Fruit fly (Drosophila melanogaster) whole organism, prepupa: ENCODE results near the gene CG46467.

Source experiments
- Blimp-1 ChIP-seq: fragments of 200-800 bp; sonication (Bioruptor generic); optimal IDR thresholded peaks from 3 replicates; lab custom pipeline; 2017; ENCODE audit warnings: missing biosample characterization, missing genetic modification characterization, mild to moderate bottlenecking, moderate library complexity, missing genetic modification reagents
- Gug ChIP-seq: fragments of 200-800 bp; sonication (Bioruptor generic); IDR thresholded peaks from 2 replicates; pipeline ENCODE4 v1.3.6; 2022; ENCODE audit warnings: missing biosample characterization, missing genetic modification characterization
- achi ChIP-seq: fragments of 200-800 bp; sonication (Bioruptor generic); optimal IDR thresholded peaks from 3 replicates; lab custom pipeline; 2016; ENCODE audit warnings: missing biosample characterization, missing genetic modification characterization

DNA sequence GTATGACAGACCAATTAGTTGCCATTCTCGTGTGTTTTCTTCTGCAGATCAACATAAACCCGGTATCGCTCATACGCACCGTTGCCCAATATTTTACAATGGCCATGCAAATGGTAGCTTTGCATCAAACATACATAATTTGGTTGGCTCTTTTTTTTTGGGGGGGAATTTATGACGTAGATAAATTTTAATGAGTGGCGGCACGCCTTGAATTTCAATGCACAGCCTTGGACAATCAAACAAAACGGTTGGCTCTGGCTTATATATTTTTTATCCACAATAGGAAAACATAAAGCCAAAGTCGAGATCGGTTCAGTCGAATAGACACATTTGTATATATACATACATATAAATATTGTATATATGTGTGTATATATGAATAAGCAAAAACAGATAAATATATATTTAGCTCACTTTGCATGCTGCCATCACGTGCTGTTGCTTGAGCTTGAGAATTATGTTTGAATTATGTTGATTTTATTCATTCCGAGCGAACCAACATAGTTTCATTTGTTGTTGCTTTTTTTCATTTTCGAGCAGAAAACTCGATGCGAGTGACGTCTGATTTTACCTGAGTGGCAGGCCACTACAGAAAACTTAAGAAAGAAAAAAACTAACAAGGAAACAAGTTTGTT is 16.4 kb downstream of the CG46467 start:
- TF ChIP-seq achi (GFP tag; lab: Kevin White, UChicago) (no peak), Blimp-1 (GFP tag; lab: Kevin White, UChicago) (no peak), Gug (GFP tag; lab: Robert Waterston, UW) (no peak)
